Fruit fly (Drosophila melanogaster): ENCODE results near the gene CG2691.

CG2691 gene

dm6 chrX:13640692-13641011 is 16.4 kb upstream of the CG2691 start:
- TF ChIP-seq CG9705 (GFP tag; optimal IDR thresholded peaks at IDR 0.05) (no peak), Dif (GFP tag; optimal IDR thresholded peaks at IDR 0.05; ENCODE audit: partially characterized antibody) (peak; percentile 42), dl (GFP tag; optimal IDR thresholded peaks at IDR 0.05; ENCODE audit: insufficient read depth in 1 of 2, partially characterized antibody in 2 of 2) (peak in 1 of 2 experiments; percentile 13)

- peak; percentile 8 for TF ChIP-seq dsf (GFP tag; optimal IDR thresholded peaks at IDR 0.05; ENCODE audit: borderline replicate concordance)
- TF ChIP-seq CrebA (GFP tag; optimal IDR thresholded peaks at IDR 0.05; ENCODE audit: borderline replicate concordance) = peak; percentile 69
- TF ChIP-seq N (GFP tag; optimal IDR thresholded peaks at IDR 0.05) = no peak
- peak; percentile 71 for TF ChIP-seq HLH106 (tag; optimal IDR thresholded peaks at IDR 0.05)
- no peak for TF ChIP-seq Myc (optimal IDR thresholded peaks at IDR 0.05)
- peak; percentile 21 for TF ChIP-seq CG9705 (GFP tag; optimal IDR thresholded peaks at IDR 0.05)
- peak; percentile 96 for TF ChIP-seq sv (GFP tag; optimal IDR thresholded peaks at IDR 0.05)
- peak; percentile 5 for TF ChIP-seq Hr83 (GFP tag; optimal IDR thresholded peaks at IDR 0.05; ENCODE audit: poor library complexity, severe bottlenecking)
- TF ChIP-seq rgr (GFP tag; optimal IDR thresholded peaks at IDR 0.05) = peak; percentile 89
- peak; percentile 87 for TF ChIP-seq Hnf4 (GFP tag; optimal IDR thresholded peaks at IDR 0.05)
- no peak for TF ChIP-seq Vsx2 (GFP tag; optimal IDR thresholded peaks at IDR 0.05; ENCODE audit: partially characterized antibody)
- TF ChIP-seq lola (GFP tag; optimal IDR thresholded peaks at IDR 0.05) = no peak
- TF ChIP-seq usp (GFP tag; optimal IDR thresholded peaks at IDR 0.05) = no peak
- peak; percentile 96 for TF ChIP-seq fru (GFP tag; optimal IDR thresholded peaks at IDR 0.05)
- TF ChIP-seq dl (GFP tag; optimal IDR thresholded peaks at IDR 0.05; ENCODE audit: insufficient read depth in 1 of 2, partially characterized antibody in 2 of 2) = no peak
- peak; percentile 77 for TF ChIP-seq psq (GFP tag; optimal IDR thresholded peaks at IDR 0.05)
- TF ChIP-seq OdsH (GFP tag; optimal IDR thresholded peaks at IDR 0.05) = peak; percentile 86
- TF ChIP-seq brk (GFP tag; optimal IDR thresholded peaks at IDR 0.05) = peak; percentile 68
- no peak for TF ChIP-seq pan (optimal IDR thresholded peaks at IDR 0.05)
- TF ChIP-seq Abd-B (GFP tag; optimal IDR thresholded peaks at IDR 0.05) = no peak
- peak; percentile 82 for TF ChIP-seq sage (GFP tag; optimal IDR thresholded peaks at IDR 0.05)
- TF ChIP-seq Dif (GFP tag; optimal IDR thresholded peaks at IDR 0.05; ENCODE audit: partially characterized antibody) = no peak
- peak; percentile 62 for TF ChIP-seq tai (GFP tag; optimal IDR thresholded peaks at IDR 0.05)
- TF ChIP-seq jim (GFP tag; optimal IDR thresholded peaks at IDR 0.05) = no peak
- TF ChIP-seq Jra (GFP tag; optimal IDR thresholded peaks at IDR 0.05) = peak; percentile 21
- peak; percentile 45 for TF ChIP-seq Mio (GFP tag; optimal IDR thresholded peaks at IDR 0.05)
- peak; percentile 74 for TF ChIP-seq woc (GFP tag; optimal IDR thresholded peaks at IDR 0.05)
- peak; percentile 91 for TF ChIP-seq ey (GFP tag; optimal IDR thresholded peaks at IDR 0.05)
- peak; percentile 92 for TF ChIP-seq br (GFP tag; optimal IDR thresholded peaks at IDR 0.05)
- peak; percentile 42 for TF ChIP-seq dmrt93B (GFP tag; optimal IDR thresholded peaks at IDR 0.05)
- peak; percentile 69 for TF ChIP-seq CG32264 (GFP tag; optimal IDR thresholded peaks at IDR 0.05)
- peak; percentile 66 to 89 for TF ChIP-seq foxo (GFP tag; optimal IDR thresholded peaks at IDR 0.05)
- no peak for TF ChIP-seq GATAd (GFP tag; optimal IDR thresholded peaks at IDR 0.05)
- TF ChIP-seq Hr78 (GFP tag; optimal IDR thresholded peaks at IDR 0.05) = no peak
- TF ChIP-seq Dfd (GFP tag; optimal IDR thresholded peaks at IDR 0.05) = no peak
- peak; percentile 94 for TF ChIP-seq h (GFP tag; optimal IDR thresholded peaks at IDR 0.05)
- TF ChIP-seq Rel (GFP tag; optimal IDR thresholded peaks at IDR 0.05) = peak; percentile 77
- no peak for TF ChIP-seq Rel (tag; optimal IDR thresholded peaks at IDR 0.05)
- TF ChIP-seq Sp1 (GFP tag; optimal IDR thresholded peaks at IDR 0.05) = peak; percentile 73
Observed at dm6 chrX:13639998-13640691, 15.9 kb upstream of the CG2691 start.

dm6 chrX:13637588-13637987 is 13.4 kb upstream of the CG2691 start:
- TF ChIP-seq br (GFP tag; optimal IDR thresholded peaks at IDR 0.05) (no peak), Rel (GFP tag; optimal IDR thresholded peaks at IDR 0.05) (no peak), Rel (tag; optimal IDR thresholded peaks at IDR 0.05) (peak; percentile 30), jim (GFP tag; optimal IDR thresholded peaks at IDR 0.05) (no peak), dl (GFP tag; optimal IDR thresholded peaks at IDR 0.05; ENCODE audit: insufficient read depth in 1 of 2, partially characterized antibody in 2 of 2) (no peak), Vsx2 (GFP tag; optimal IDR thresholded peaks at IDR 0.05; ENCODE audit: partially characterized antibody) (no peak), ey (GFP tag; optimal IDR thresholded peaks at IDR 0.05) (no peak), Hnf4 (GFP tag; optimal IDR thresholded peaks at IDR 0.05) (no peak)
